Worm (Caenorhabditis elegans) whole organism, midembryonic: ENCODE measurements around the gene chil-12.
"Not testable (repeated sequence)": the region's sequence is repeated elsewhere in the genome, so short reads cannot be mapped to it uniquely, and the experiment has no call there.

Experiments used
- cog-1 ChIP-seq: sonication (generic microtip); optimal IDR thresholded peaks from 2 replicates; lab custom pipeline; 2016; ENCODE audit warnings: missing genetic modification characterization, missing compliant biosample characterization
- klf-2 ChIP-seq: fragments of 200-800 bp; sonication (Bioruptor generic); conservative IDR thresholded peaks from 2 replicates; pipeline ENCODE4 v1.3.6; 2022; ENCODE audit warnings: missing genetic modification reagents, missing genetic modification characterization, missing compliant biosample characterization
- tab-1 ChIP-seq: fragments of 200-800 bp; sonication (Bioruptor generic); IDR thresholded peaks from 2 replicates; pipeline ENCODE4 v1.3.6; 2022; ENCODE audit warnings: missing genetic modification characterization, missing compliant biosample characterization
- ztf-29 ChIP-seq: fragments of 200-800 bp; sonication (Bioruptor generic); IDR thresholded peaks from 2 replicates; pipeline ENCODE4 v1.3.6; 2022; ENCODE audit warnings: missing genetic modification reagents, missing genetic modification characterization, missing compliant biosample characterization

ce11 chrV:15250304-15250703 is 8.9 kb downstream of the chil-12 start, which contains the start of gene srd-28:
- not testable (repeated sequence) for TF ChIP-seq klf-2 (GFP tag; lab: Robert Waterston, UW); cog-1 (tag; lab: Kevin White, UChicago); ztf-29 (GFP tag; lab: Robert Waterston, UW); tab-1 (GFP tag; lab: Robert Waterston, UW)
